Fruit fly (Drosophila melanogaster): ENCODE results near the gene Sap47.

dm6 chr3R:15919367-15920228, 15.3 kb upstream of the Sap47 start:
- TF ChIP-seq spab (GFP tag; optimal IDR thresholded peaks at IDR 0.05) (peak; percentile 93), Blimp-1 (GFP tag; optimal IDR thresholded peaks at IDR 0.05) (peak; percentile 75), CG31627 (GFP tag; optimal IDR thresholded peaks at IDR 0.05) (peak; percentile 97), Lpt (GFP tag; optimal IDR thresholded peaks at IDR 0.05) (peak; percentile 86), CG6808 (GFP tag; optimal IDR thresholded peaks at IDR 0.05) (peak; percentile 85), ss (GFP tag; optimal IDR thresholded peaks at IDR 0.05) (peak; percentile 72 to 88), Ets21C (GFP tag; optimal IDR thresholded peaks at IDR 0.05) (peak; percentile 93), Eip75B (GFP tag; optimal IDR thresholded peaks at IDR 0.05) (peak; percentile 98), CG6854 (GFP tag; optimal IDR thresholded peaks at IDR 0.05) (peak; percentile 90), CG10669 (GFP tag; optimal IDR thresholded peaks at IDR 0.05) (peak; percentile 96)

Measured in whole organism, prepupa.